Fruit fly (Drosophila melanogaster) whole organism, prepupa: Measurements from ENCODE around the gene IRSp53.

Experiments used
- CG10669 ChIP-seq: fragments of 200-800 bp; sonication (Bioruptor generic); optimal IDR thresholded peaks from 3 replicates; lab custom pipeline; 2018; ENCODE audit warnings: missing biosample characterization, mild to moderate bottlenecking, missing genetic modification characterization, moderate library complexity
- CG11762 ChIP-seq: fragments of 200-800 bp; sonication (Bioruptor generic); optimal IDR thresholded peaks from 3 replicates; lab custom pipeline; 2016; ENCODE audit warnings: missing biosample characterization, missing genetic modification characterization; ENCODE audit not compliant: insufficient read depth
- CG11902 ChIP-seq: fragments of 200-800 bp; sonication (Bioruptor generic); optimal IDR thresholded peaks from 3 replicates; lab custom pipeline; 2016; ENCODE audit warnings: missing biosample characterization, missing genetic modification characterization
- CG15336 ChIP-seq: fragments of 200-800 bp; sonication (Bioruptor generic); IDR thresholded peaks from 2 replicates; pipeline ENCODE4 v1.3.6; 2022; ENCODE audit warnings: missing biosample characterization, missing genetic modification characterization
- CG1621 ChIP-seq: fragments of 200-800 bp; sonication (Bioruptor generic); optimal IDR thresholded peaks from 3 replicates; lab custom pipeline; 2018; ENCODE audit warnings: missing biosample characterization, mild to moderate bottlenecking, missing genetic modification characterization
- CG16779 ChIP-seq: fragments of 200-800 bp; sonication (Bioruptor generic); optimal IDR thresholded peaks from 3 replicates; lab custom pipeline; 2017; ENCODE audit warnings: missing biosample characterization, mild to moderate bottlenecking, missing genetic modification characterization
- CG3032 ChIP-seq: fragments of 200-800 bp; optimal IDR thresholded peaks from 2 replicates; lab custom pipeline; 2019; ENCODE audit warnings: missing biosample characterization, mild to moderate bottlenecking, missing genetic modification characterization, moderate library complexity
- CG31627 ChIP-seq: fragments of 200-800 bp; sonication (Bioruptor generic); optimal IDR thresholded peaks from 3 replicates; lab custom pipeline; 2016; ENCODE audit warnings: missing biosample characterization, missing genetic modification characterization
- CG34406 ChIP-seq: fragments of 200-800 bp; sonication (Bioruptor generic); optimal IDR thresholded peaks from 3 replicates; lab custom pipeline; 2016; ENCODE audit warnings: missing biosample characterization, missing genetic modification characterization
- CG3919 ChIP-seq: fragments of 200-800 bp; sonication (Bioruptor generic); optimal IDR thresholded peaks from 3 replicates; lab custom pipeline; 2016; ENCODE audit warnings: missing biosample characterization, missing genetic modification characterization
- CG4318 ChIP-seq: fragments of 200-800 bp; sonication (Bioruptor generic); optimal IDR thresholded peaks from 3 replicates; lab custom pipeline; 2017; ENCODE audit warnings: missing biosample characterization, mild to moderate bottlenecking, missing genetic modification characterization
- CG6276 ChIP-seq: fragments of 200-800 bp; sonication (Bioruptor generic); optimal IDR thresholded peaks from 2 replicates; lab custom pipeline; 2017; ENCODE audit warnings: missing biosample characterization, mild to moderate bottlenecking, missing genetic modification characterization
- CG6808 ChIP-seq: fragments of 200-800 bp; sonication (Bioruptor generic); optimal IDR thresholded peaks from 3 replicates; lab custom pipeline; 2017; ENCODE audit warnings: missing biosample characterization, missing genetic modification characterization, mild to moderate bottlenecking, moderate library complexity, missing genetic modification reagents
- CG6854 ChIP-seq: fragments of 200-800 bp; sonication (Bioruptor generic); optimal IDR thresholded peaks from 2 replicates; lab custom pipeline; 2017; ENCODE audit warnings: missing biosample characterization, mild to moderate bottlenecking, missing genetic modification characterization
- CG7368 ChIP-seq: fragments of 200-800 bp; sonication (Bioruptor generic); optimal IDR thresholded peaks from 3 replicates; lab custom pipeline; 2016; ENCODE audit warnings: missing biosample characterization, missing genetic modification characterization
- CG8119 ChIP-seq: fragments of 200-800 bp; sonication (Bioruptor generic); IDR thresholded peaks from 3 replicates; pipeline ENCODE4 v1.3.6; 2022; ENCODE audit warnings: missing biosample characterization, missing genetic modification characterization
- CG8632 ChIP-seq: fragments of 200-800 bp; sonication (Bioruptor generic); optimal IDR thresholded peaks from 3 replicates; lab custom pipeline; 2016; ENCODE audit warnings: missing biosample characterization, missing genetic modification characterization
- CG9139 ChIP-seq: fragments of 200-800 bp; sonication (Bioruptor generic); optimal IDR thresholded peaks from 3 replicates; lab custom pipeline; 2017; ENCODE audit warnings: missing biosample characterization, mild to moderate bottlenecking, missing genetic modification characterization
- Eip75B ChIP-seq: fragments of 200-800 bp; sonication (Bioruptor generic); optimal IDR thresholded peaks from 3 replicates; lab custom pipeline; 2016; ENCODE audit warnings: missing biosample characterization, missing genetic modification characterization
- Eip78C ChIP-seq: fragments of 200-800 bp; sonication (Bioruptor generic); peaks from one replicate; lab custom pipeline; 2016; ENCODE audit warnings: missing biosample characterization, missing genetic modification characterization
- Eip93F ChIP-seq: fragments of 200-800 bp; sonication (Bioruptor generic); optimal IDR thresholded peaks from 2 replicates; lab custom pipeline; 2016; ENCODE audit warnings: missing biosample characterization, mild to moderate bottlenecking, missing genetic modification characterization
- Ets96B ChIP-seq: fragments of 200-800 bp; optimal IDR thresholded peaks from 2 replicates; lab custom pipeline; 2019; ENCODE audit warnings: missing biosample characterization, mild to moderate bottlenecking, missing genetic modification characterization, moderate library complexity
- Gug ChIP-seq: fragments of 200-800 bp; sonication (Bioruptor generic); IDR thresholded peaks from 2 replicates; pipeline ENCODE4 v1.3.6; 2022; ENCODE audit warnings: missing biosample characterization, missing genetic modification characterization
- Hr38 ChIP-seq: sonication (Bioruptor generic); optimal IDR thresholded peaks from 2 replicates; lab custom pipeline; 2016; ENCODE audit warnings: missing biosample characterization, missing genetic modification characterization
- Hr39 ChIP-seq: fragments of 200-800 bp; sonication (Bioruptor generic); optimal IDR thresholded peaks from 2 replicates; lab custom pipeline; 2016; ENCODE audit warnings: missing biosample characterization, missing genetic modification characterization
- Met ChIP-seq: fragments of 200-800 bp; sonication (Bioruptor generic); optimal IDR thresholded peaks from 3 replicates; lab custom pipeline; 2016; ENCODE audit warnings: missing biosample characterization, missing genetic modification characterization
- Smox ChIP-seq: fragments of 200-800 bp; sonication (Bioruptor generic); optimal IDR thresholded peaks from 3 replicates; lab custom pipeline; 2016; ENCODE audit warnings: missing biosample characterization, missing genetic modification characterization
- Sox14 ChIP-seq: fragments of 200-800 bp; sonication (Bioruptor generic); optimal IDR thresholded peaks from 3 replicates; lab custom pipeline; 2016; ENCODE audit warnings: missing biosample characterization, missing genetic modification characterization
- Sox15 ChIP-seq: fragments of 200-800 bp; sonication (Bioruptor generic); optimal IDR thresholded peaks from 3 replicates; lab custom pipeline; 2016; ENCODE audit warnings: missing biosample characterization, missing genetic modification characterization
- cyc ChIP-seq: fragments of 200-800 bp; sonication (Bioruptor generic); optimal IDR thresholded peaks from 3 replicates; lab custom pipeline; 2016; ENCODE audit warnings: missing biosample characterization, missing genetic modification characterization
- dac ChIP-seq: fragments of 200-800 bp; sonication (Bioruptor generic); optimal IDR thresholded peaks from 2 replicates; lab custom pipeline; 2017; ENCODE audit warnings: missing biosample characterization, mild to moderate bottlenecking, missing genetic modification characterization
- dsx ChIP-seq: fragments of 200-800 bp; optimal IDR thresholded peaks from 3 replicates; lab custom pipeline; 2019; ENCODE audit warnings: missing biosample characterization, mild to moderate bottlenecking, missing genetic modification characterization, moderate library complexity; ENCODE audit not compliant: poor library complexity, severe bottlenecking
- eg ChIP-seq: fragments of 200-800 bp; sonication (Bioruptor generic); IDR thresholded peaks from 3 replicates; pipeline ENCODE4 v1.3.6; 2022; ENCODE audit warnings: missing biosample characterization, missing genetic modification characterization
- esn ChIP-seq: fragments of 200-800 bp; sonication (Bioruptor generic); optimal IDR thresholded peaks from 2 replicates; lab custom pipeline; 2016; ENCODE audit warnings: missing biosample characterization, mild to moderate bottlenecking, missing genetic modification characterization, moderate library complexity
- fd59A ChIP-seq: fragments of 200-800 bp; sonication (Bioruptor generic); optimal IDR thresholded peaks from 2 replicates; lab custom pipeline; 2017; ENCODE audit warnings: missing biosample characterization, mild to moderate bottlenecking, missing genetic modification characterization, missing genetic modification reagents
- fkh ChIP-seq: fragments of 200-800 bp; sonication (Bioruptor generic); optimal IDR thresholded peaks from 3 replicates; lab custom pipeline; 2017; ENCODE audit warnings: missing biosample characterization, mild to moderate bottlenecking, missing genetic modification characterization, moderate library complexity
- lz ChIP-seq: fragments of 200-800 bp; sonication (Bioruptor generic); optimal IDR thresholded peaks from 3 replicates; lab custom pipeline; 2016; ENCODE audit warnings: missing biosample characterization, missing genetic modification characterization
- net ChIP-seq: fragments of 200-800 bp; sonication (Bioruptor generic); optimal IDR thresholded peaks from 3 replicates; lab custom pipeline; 2016; ENCODE audit warnings: missing biosample characterization, missing genetic modification characterization
- salr ChIP-seq, 2 experiments: fragments of 200-800 bp; sonication (Bioruptor generic); optimal IDR thresholded peaks; 3 replicates each; lab custom pipeline; 2016 to 2018; ENCODE audit warnings: missing biosample characterization in 2 of 2, missing genetic modification characterization in 2 of 2, mild to moderate bottlenecking in 1 of 2
- svp ChIP-seq: fragments of 200-800 bp; sonication (Bioruptor generic); peaks from one replicate; lab custom pipeline; 2016; ENCODE audit warnings: missing biosample characterization, missing genetic modification characterization
- topi ChIP-seq: fragments of 200-800 bp; sonication (Bioruptor generic); optimal IDR thresholded peaks from 3 replicates; lab custom pipeline; 2016; ENCODE audit warnings: missing biosample characterization, missing genetic modification characterization

The IRSp53 gene

dm6 chr3L:11103773-11104172, 32.1 kb upstream of the IRSp53 start, which contains the start of gene CG32071:
Gene CG32071, minus strand, starts transcription at chr3L:11103873.
- no peak for TF ChIP-seq Gug (GFP tag; lab: Robert Waterston, UW)

dm6 chr3L:11107432-11107831, 28.4 kb upstream of the IRSp53 start, which contains the start of gene CG32073:
Gene CG32073, minus strand, starts transcription at chr3L:11107582.
- TF ChIP-seq lz (GFP tag; lab: Kevin White, UChicago): no peak
- TF ChIP-seq CG8632 (GFP tag; lab: Kevin White, UChicago): no peak
- no peak for TF ChIP-seq Met
- no peak for TF ChIP-seq CG3919
- no peak for TF ChIP-seq dac (GFP tag; lab: Kevin White, UChicago)

- TF ChIP-seq CG6808 (GFP tag; lab: Kevin White, UChicago) (no peak), Sox14 (no peak), lz (GFP tag; lab: Kevin White, UChicago) (no peak), Eip78C (no peak), CG15336 (GFP tag; lab: Robert Waterston, UW) (no peak), CG10669 (no peak), CG6276 (GFP tag; lab: Kevin White, UChicago) (no peak), Ets96B (no peak), fkh (GFP tag; lab: Kevin White, UChicago) (no peak), CG8119 (no peak), Hr38 (no peak), CG4318 (GFP tag; lab: Kevin White, UChicago) (no peak), Eip75B (no peak)
Observed at dm6 chr3L:11107935-11108334, 27.9 kb upstream of the IRSp53 start, which contains the start of gene CG12522. Gene CG12522, plus strand, starts transcription at chr3L:11108235.

- TF ChIP-seq topi (GFP tag; lab: Kevin White, UChicago) (no peak), Eip93F (GFP tag; lab: Kevin White, UChicago) (no peak), Sox14 (peak; percentile 6)
Observed at dm6 chr3L:11109454-11109853, 26.4 kb upstream of the IRSp53 start, which contains the start of the genes CG34012 and emei. Gene CG34012, minus strand, starts transcription at chr3L:11109505. Gene emei, plus strand, starts transcription at chr3L:11109690.

- TF ChIP-seq CG11762 (GFP tag; lab: Kevin White, UChicago): no peak
- TF ChIP-seq CG1621 (tag; lab: Kevin White, UChicago): no peak
- no peak for TF ChIP-seq svp
- no peak for TF ChIP-seq Gug (GFP tag; lab: Robert Waterston, UW)
- no peak for TF ChIP-seq CG31627
- no peak for TF ChIP-seq dsx (GFP tag; lab: Kevin White, UChicago)
- no peak for TF ChIP-seq eg
Observed at dm6 chr3L:11112427-11112826, 23.4 kb upstream of the IRSp53 start.

- TF ChIP-seq CG34406 (no peak), CG7368 (GFP tag; lab: Kevin White, UChicago) (no peak), net (no peak), CG3032 (tag; lab: Kevin White, UChicago) (no peak), CG1621 (tag; lab: Kevin White, UChicago) (peak; percentile 61), CG6808 (GFP tag; lab: Kevin White, UChicago) (peak; percentile 88), Met (no peak), Eip78C (peak; percentile 79), fd59A (no peak), CG16779 (tag; lab: Kevin White, UChicago) (peak; percentile 60), CG9139 (GFP tag; lab: Kevin White, UChicago) (peak; percentile 88), CG6854 (GFP tag; lab: Kevin White, UChicago) (peak; percentile 91), Hr39 (GFP tag; lab: Kevin White, UChicago) (no peak), cyc (no peak), esn (GFP tag; lab: Kevin White, UChicago) (peak; percentile 2), svp (peak; percentile 99), Smox (GFP tag; lab: Kevin White, UChicago) (no peak), CG11902 (GFP tag; lab: Kevin White, UChicago) (no peak), Sox15 (GFP tag; lab: Kevin White, UChicago) (no peak), salr (GFP tag; optimal IDR thresholded peaks at IDR 0.05; lab: Kevin White, UChicago) (peak in 1 of 2 experiments; percentile 47)
Observed at dm6 chr3L:11113198-11114197, 22.4 kb upstream of the IRSp53 start, which contains the start of gene Sod1. Gene Sod1, minus strand, starts transcription at chr3L:11113740.
